Worm (Caenorhabditis elegans) whole organism, late embryonic: Measurements from ENCODE around the gene ssr-2.
A peak's percentile ranks its signal among the peaks of the same experiment; 100 is the strongest.

Source experiments
- C08G9.2 ChIP-seq: sonication (generic microtip); optimal IDR thresholded peaks from 2 replicates; lab custom pipeline; 2016; ENCODE audit warnings: mild to moderate bottlenecking, missing genetic modification characterization, moderate library complexity, missing compliant biosample characterization
- C38D4.7 ChIP-seq: fragments of 200-800 bp; sonication (Bioruptor generic); optimal IDR thresholded peaks from 2 replicates; lab custom pipeline; 2018; ENCODE audit warnings: mild to moderate bottlenecking, missing genetic modification characterization, moderate library complexity, missing compliant biosample characterization
- F13H6.1 ChIP-seq: sonication (generic microtip); optimal IDR thresholded peaks from 2 replicates; lab custom pipeline; 2016; ENCODE audit warnings: missing genetic modification characterization, missing compliant biosample characterization
- T23F11.4 ChIP-seq: fragments of 200-800 bp; sonication (Bioruptor generic); optimal IDR thresholded peaks from 2 replicates; lab custom pipeline; 2018; ENCODE audit warnings: mild to moderate bottlenecking, missing genetic modification characterization, missing compliant biosample characterization
- ahr-1 ChIP-seq: sonication (generic microtip); optimal IDR thresholded peaks from 2 replicates; lab custom pipeline; 2016; ENCODE audit warnings: missing genetic modification characterization, missing compliant biosample characterization
- ceh-14 ChIP-seq: sonication (generic microtip); optimal IDR thresholded peaks from 2 replicates; lab custom pipeline; 2016; ENCODE audit warnings: missing genotype, missing genetic modification characterization, missing compliant biosample characterization
- ceh-18 ChIP-seq: sonication (generic microtip); optimal IDR thresholded peaks from 2 replicates; lab custom pipeline; 2016; ENCODE audit warnings: missing genetic modification characterization, missing compliant biosample characterization
- ceh-22 ChIP-seq: sonication (generic microtip); optimal IDR thresholded peaks from 2 replicates; lab custom pipeline; 2017; ENCODE audit warnings: missing biosample characterization, missing genetic modification characterization
- ceh-24 ChIP-seq: sonication (generic microtip); optimal IDR thresholded peaks from 2 replicates; lab custom pipeline; 2016; ENCODE audit warnings: mild to moderate bottlenecking, missing genetic modification characterization, missing compliant biosample characterization
- ceh-30 ChIP-seq: fragments of 150-350 bp; optimal IDR thresholded peaks from 2 replicates; lab custom pipeline; 2014; ENCODE audit warnings: missing biosample characterization, missing genetic modification characterization
- ceh-31 ChIP-seq: sonication (generic microtip); optimal IDR thresholded peaks from 2 replicates; lab custom pipeline; 2016; ENCODE audit warnings: missing genetic modification characterization, missing compliant biosample characterization
- ceh-34 ChIP-seq: sonication (generic microtip); optimal IDR thresholded peaks from 2 replicates; lab custom pipeline; 2016; ENCODE audit warnings: mild to moderate bottlenecking, missing genetic modification characterization, missing compliant biosample characterization
- ceh-45 ChIP-seq: fragments of 200-800 bp; sonication (Bioruptor generic); IDR thresholded peaks from 2 replicates; pipeline ENCODE4 v1.3.6; 2022; ENCODE audit warnings: missing genetic modification reagents, missing genetic modification characterization, missing compliant biosample characterization
- ceh-9 ChIP-seq: sonication (generic microtip); optimal IDR thresholded peaks from 2 replicates; lab custom pipeline; 2016; ENCODE audit warnings: mild to moderate bottlenecking, missing genetic modification characterization, inconsistent platforms, missing compliant biosample characterization
- elt-2 ChIP-seq: sonication (generic microtip); optimal IDR thresholded peaks from 2 replicates; lab custom pipeline; 2016; ENCODE audit warnings: missing genetic modification reagents, missing genetic modification characterization, missing compliant biosample characterization
- eyg-1 ChIP-seq: sonication (generic microtip); optimal IDR thresholded peaks from 2 replicates; lab custom pipeline; 2016; ENCODE audit warnings: missing genotype, missing genetic modification characterization, missing compliant biosample characterization
- fax-1 ChIP-seq: sonication (generic microtip); optimal IDR thresholded peaks from 2 replicates; lab custom pipeline; 2016; ENCODE audit warnings: missing genotype, missing genetic modification characterization, missing compliant biosample characterization
- fkh-10 ChIP-seq: fragments of 150-350 bp; optimal IDR thresholded peaks from 2 replicates; lab custom pipeline; 2014; ENCODE audit warnings: missing biosample characterization, missing genetic modification reagents, missing genetic modification characterization
- fkh-6 ChIP-seq: sonication (generic microtip); optimal IDR thresholded peaks from 2 replicates; lab custom pipeline; 2016; ENCODE audit warnings: missing genetic modification characterization, missing compliant biosample characterization
- gmeb-2 ChIP-seq: sonication (generic microtip); optimal IDR thresholded peaks from 2 replicates; lab custom pipeline; 2016; ENCODE audit warnings: missing genetic modification characterization, inconsistent platforms, missing compliant biosample characterization
- hlh-13 ChIP-seq: fragments of 200-800 bp; sonication (Bioruptor generic); optimal IDR thresholded peaks from 2 replicates; lab custom pipeline; 2018; ENCODE audit warnings: mild to moderate bottlenecking, missing genetic modification characterization, missing compliant biosample characterization
- hlh-6 ChIP-seq: sonication (generic microtip); optimal IDR thresholded peaks from 2 replicates; lab custom pipeline; 2016; ENCODE audit warnings: missing genotype, missing genetic modification characterization, missing compliant biosample characterization
- lim-6 ChIP-seq: sonication (generic microtip); optimal IDR thresholded peaks from 2 replicates; lab custom pipeline; 2016; ENCODE audit warnings: missing genetic modification characterization, missing compliant biosample characterization
- lin-11 ChIP-seq: fragments of 200-800 bp; sonication (Bioruptor generic); optimal IDR thresholded peaks from 2 replicates; lab custom pipeline; 2018; ENCODE audit warnings: mild to moderate bottlenecking, missing genetic modification characterization, missing compliant biosample characterization
- madf-2 ChIP-seq: sonication (generic microtip); optimal IDR thresholded peaks from 2 replicates; lab custom pipeline; 2017; ENCODE audit warnings: missing genetic modification characterization, missing compliant biosample characterization
- mec-3 ChIP-seq: sonication (generic microtip); optimal IDR thresholded peaks from 2 replicates; lab custom pipeline; 2016; ENCODE audit warnings: borderline replicate concordance, missing genetic modification characterization, missing compliant biosample characterization
- nhr-11 ChIP-seq: fragments of 150-350 bp; optimal IDR thresholded peaks from 2 replicates; lab custom pipeline; 2014; ENCODE audit warnings: missing biosample characterization, missing genetic modification characterization
- nhr-232 ChIP-seq: sonication (generic microtip); optimal IDR thresholded peaks from 2 replicates; lab custom pipeline; 2016; ENCODE audit warnings: missing genetic modification characterization, missing compliant biosample characterization
- npax-4 ChIP-seq: sonication (generic microtip); optimal IDR thresholded peaks from 2 replicates; lab custom pipeline; 2016; ENCODE audit warnings: missing genetic modification characterization, missing compliant biosample characterization
- odd-2 ChIP-seq: sonication (generic microtip); optimal IDR thresholded peaks from 2 replicates; lab custom pipeline; 2017; ENCODE audit warnings: antibody characterized with exemption, mild to moderate bottlenecking, missing genetic modification characterization, missing compliant biosample characterization
- pag-3 ChIP-seq: sonication (generic microtip); optimal IDR thresholded peaks from 2 replicates; lab custom pipeline; 2016; ENCODE audit warnings: missing compliant biosample characterization, missing genetic modification characterization, borderline replicate concordance
- pat-9 ChIP-seq: fragments of 200-800 bp; sonication (Bioruptor generic); optimal IDR thresholded peaks from 2 replicates; lab custom pipeline; 2018; ENCODE audit warnings: mild to moderate bottlenecking, missing genetic modification characterization, moderate library complexity, missing compliant biosample characterization
- pax-1 ChIP-seq: fragments of 150-350 bp; optimal IDR thresholded peaks from 2 replicates; lab custom pipeline; 2014; ENCODE audit warnings: missing biosample characterization, missing genetic modification characterization
- pha-2 ChIP-seq: sonication (generic microtip); optimal IDR thresholded peaks from 2 replicates; lab custom pipeline; 2017; ENCODE audit warnings: mild to moderate bottlenecking, missing genetic modification characterization, missing compliant biosample characterization
- pqm-1 ChIP-seq: sonication (generic microtip); optimal IDR thresholded peaks from 2 replicates; lab custom pipeline; 2016; ENCODE audit warnings: missing genetic modification characterization, missing compliant biosample characterization
- rnt-1 ChIP-seq: sonication (generic microtip); optimal IDR thresholded peaks from 2 replicates; lab custom pipeline; 2016; ENCODE audit warnings: missing genetic modification characterization, missing compliant biosample characterization
- sox-2 ChIP-seq: fragments of 200-800 bp; sonication (Bioruptor generic); IDR thresholded peaks from 2 replicates; pipeline ENCODE4 v1.3.6; 2022; ENCODE audit warnings: missing genetic modification reagents, missing genetic modification characterization, missing compliant biosample characterization
- tbx-7 ChIP-seq: sonication (generic microtip); optimal IDR thresholded peaks from 2 replicates; lab custom pipeline; 2016; ENCODE audit warnings: missing genotype, missing genetic modification characterization, missing compliant biosample characterization
- unc-3 ChIP-seq, 2 experiments: fragments of 200-800 bp in 1 of 2; sonication (Bioruptor generic) in 1 of 2; sonication (generic microtip) in 1 of 2; conservative IDR thresholded peaks in 1 of 2; optimal IDR thresholded peaks in 1 of 2; 2 replicates each; pipeline versions ENCODE4 v1.3.6 to Lab custom; 2016 to 2022; ENCODE audit warnings: missing compliant biosample characterization in 2 of 2, missing genetic modification characterization in 2 of 2, missing genetic modification reagents in 1 of 2
- unc-42 ChIP-seq: sonication (generic microtip); optimal IDR thresholded peaks from 2 replicates; lab custom pipeline; 2016; ENCODE audit warnings: missing genotype, missing genetic modification characterization, missing compliant biosample characterization
- unc-55 ChIP-seq: sonication (generic microtip); optimal IDR thresholded peaks from 2 replicates; lab custom pipeline; 2017; ENCODE audit warnings: missing biosample characterization, missing genetic modification reagents, missing genetic modification characterization
- zip-5 ChIP-seq: sonication (generic microtip); optimal IDR thresholded peaks from 2 replicates; lab custom pipeline; 2016; ENCODE audit warnings: missing genetic modification characterization, missing compliant biosample characterization
- ztf-16 ChIP-seq: sonication (generic microtip); optimal IDR thresholded peaks from 2 replicates; lab custom pipeline; 2017; ENCODE audit warnings: missing genetic modification characterization, missing compliant biosample characterization

The ssr-2 gene

DNA sequence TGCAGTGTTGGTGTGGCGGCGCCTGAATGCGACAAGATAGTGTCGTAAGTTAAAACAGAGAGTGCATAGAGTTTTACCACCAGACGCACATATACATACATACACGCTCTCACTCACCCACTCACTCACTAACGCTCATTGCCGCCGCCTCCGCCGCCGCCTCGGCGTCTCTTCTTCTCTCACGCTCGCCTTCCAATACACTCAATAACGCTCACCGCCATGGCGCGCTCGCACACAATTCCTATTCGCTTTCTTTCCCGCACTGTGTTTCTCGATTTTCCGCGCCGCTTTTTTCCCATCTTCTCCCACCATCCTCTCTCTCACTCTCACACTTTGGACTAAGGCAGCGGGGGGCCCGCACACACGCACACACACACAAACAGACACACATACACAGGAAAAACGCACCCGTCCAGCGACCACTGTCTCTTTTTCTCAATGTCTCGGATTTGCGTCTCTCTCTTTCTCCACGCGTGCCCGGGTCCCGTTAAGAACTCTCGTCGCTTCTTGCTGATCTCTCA lies 24.9 kb upstream of the ssr-2 start, which contains the start of gene kin-29 (continued):
- TF ChIP-seq T23F11.4 (peak; percentile 22), rnt-1 (tag; lab: Kevin White, UChicago) (peak; percentile 91), unc-3 (GFP tag; conservative IDR thresholded peaks at IDR 0.05; lab: Robert Waterston, UW) (no peak), unc-3 (tag; optimal IDR thresholded peaks at IDR 0.05; lab: Kevin White, UChicago) (peak; percentile 53), lin-11 (tag; lab: Kevin White, UChicago) (no peak), madf-2 (tag; lab: Kevin White, UChicago) (peak; percentile 57), ceh-31 (tag; lab: Kevin White, UChicago) (peak; percentile 94), pax-1 (tag; lab: Kevin White, UChicago) (no peak), odd-2 (tag; lab: Kevin White, UChicago) (no peak), pag-3 (tag; lab: Kevin White, UChicago) (peak; percentile 69), pqm-1 (tag; lab: Kevin White, UChicago) (peak; percentile 74), hlh-6 (tag; lab: Kevin White, UChicago) (peak; percentile 78), pha-2 (peak; percentile 45), hlh-13 (no peak), fkh-6 (tag; lab: Kevin White, UChicago) (no peak), F13H6.1 (peak; percentile 81), nhr-232 (tag; lab: Kevin White, UChicago) (no peak), ceh-34 (peak; percentile 96), fax-1 (tag; lab: Kevin White, UChicago) (peak; percentile 68), ceh-14 (peak; percentile 94), unc-55 (GFP tag; lab: Kevin White, UChicago) (peak; percentile 86), ceh-45 (no peak), gmeb-2 (tag; lab: Kevin White, UChicago) (no peak), zip-5 (peak; percentile 20), sox-2 (peak; percentile 1; the same call in 1 of the 2 replicates), fkh-10 (peak; percentile 60), nhr-11 (tag; lab: Kevin White, UChicago) (no peak), ceh-30 (tag; lab: Kevin White, UChicago) (no peak), pat-9 (tag; lab: Kevin White, UChicago) (peak; percentile 62), ahr-1 (no peak), C08G9.2 (peak; percentile 67), eyg-1 (tag; lab: Kevin White, UChicago) (peak; percentile 19), ceh-18 (tag; lab: Kevin White, UChicago) (peak; percentile 98), unc-42 (tag; lab: Kevin White, UChicago) (peak; percentile 78), elt-2 (tag; lab: Kevin White, UChicago) (peak; percentile 36)

DNA sequence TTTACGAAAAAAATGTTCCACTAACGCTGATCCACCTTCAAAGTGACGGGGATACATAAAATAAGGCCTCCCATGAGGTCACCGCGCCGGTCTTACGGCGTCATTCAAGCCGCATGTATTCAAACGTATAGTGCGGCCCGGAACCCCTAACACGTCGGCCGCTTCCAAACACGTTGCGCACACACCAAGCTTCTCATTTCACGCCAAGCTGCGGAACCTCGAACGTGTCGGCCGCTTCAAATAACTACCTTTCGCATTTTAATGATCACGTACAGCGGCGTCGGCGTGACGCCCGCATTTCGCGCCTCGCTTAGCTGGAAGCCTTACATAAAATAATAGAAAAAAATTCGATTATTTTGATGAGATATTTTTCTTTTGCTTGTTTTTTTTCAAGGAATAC lies 16.0 kb upstream of the ssr-2 start:
- no peak for TF ChIP-seq ceh-45
- no peak for TF ChIP-seq rnt-1 (tag; lab: Kevin White, UChicago)
- TF ChIP-seq pha-2, result no peak
- no peak for TF ChIP-seq fax-1 (tag; lab: Kevin White, UChicago)
- no peak for TF ChIP-seq ceh-22 (tag; lab: Kevin White, UChicago)
- no peak for TF ChIP-seq ceh-31 (tag; lab: Kevin White, UChicago)
- TF ChIP-seq hlh-6 (tag; lab: Kevin White, UChicago), result no peak
- no peak for TF ChIP-seq ceh-14
- TF ChIP-seq fkh-6 (tag; lab: Kevin White, UChicago), result no peak
- TF ChIP-seq sox-2, result no peak
- TF ChIP-seq tbx-7 (tag; lab: Kevin White, UChicago), result no peak
- no peak for TF ChIP-seq ztf-16 (tag; lab: Kevin White, UChicago)
- TF ChIP-seq lim-6, result no peak
- TF ChIP-seq npax-4 (tag; lab: Kevin White, UChicago), result no peak
- TF ChIP-seq ceh-9, result no peak
- TF ChIP-seq ceh-24 (tag; lab: Kevin White, UChicago), result no peak
- no peak for TF ChIP-seq C38D4.7 (GFP tag; lab: Kevin White, UChicago)
- no peak for TF ChIP-seq ceh-34
- no peak for TF ChIP-seq mec-3 (tag; lab: Kevin White, UChicago)
- no peak for TF ChIP-seq T23F11.4
